Fruit fly (Drosophila melanogaster) S2 (cell line): Measurements from ENCODE around the gene CG13248.

ENCODE experiments used
- CG8478 ChIP-seq: fragments of >200 bp; optimal IDR thresholded peaks from 2 replicates; lab custom pipeline; 2018
- CTCF ChIP-seq, 2 experiments: fragments of >200 bp; optimal IDR thresholded peaks; 2 replicates each; lab custom pipeline; 2018

DNA sequence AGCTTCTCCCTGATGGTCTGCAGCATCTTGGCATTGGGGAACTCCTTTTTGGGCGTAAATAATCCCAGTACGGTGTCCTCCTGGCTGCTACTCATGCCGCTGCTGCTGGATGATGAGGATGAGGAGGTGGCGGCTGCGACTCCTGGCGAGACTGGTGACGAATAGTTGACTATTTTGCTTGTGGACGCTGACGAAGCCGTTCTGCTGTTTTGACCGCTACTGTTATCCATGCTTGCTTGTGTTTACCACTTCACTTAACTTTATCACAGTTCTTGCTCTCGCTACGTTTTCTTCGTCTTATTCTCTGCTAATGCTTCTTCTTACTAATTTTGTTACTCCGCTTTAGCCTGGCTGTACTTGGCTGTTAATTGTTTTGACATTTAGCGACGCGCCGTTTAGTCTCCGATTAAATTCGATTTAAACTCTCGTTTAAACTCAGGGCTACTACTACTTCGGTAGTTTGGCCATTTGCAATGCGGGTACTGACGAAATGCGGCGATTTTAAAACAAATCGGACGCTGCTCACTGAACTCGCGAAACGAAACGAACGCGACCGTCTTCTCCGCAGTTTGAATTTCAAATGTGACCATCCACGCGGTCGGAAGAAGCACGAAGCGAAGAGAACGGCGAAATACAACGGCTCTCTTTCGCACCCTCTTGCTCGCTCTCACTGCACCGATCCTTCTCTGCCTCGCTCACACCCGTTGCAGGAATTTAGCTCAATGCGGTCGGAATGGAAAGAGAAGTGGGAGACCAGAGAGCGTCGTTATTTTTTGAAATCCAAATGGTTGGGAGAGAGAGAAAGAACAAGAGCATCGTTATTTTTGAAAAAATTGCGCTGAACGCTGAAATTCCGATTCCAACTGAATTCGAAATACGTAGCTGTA is 9.1 kb downstream of the CG13248 start, which contains the start of gene trbl:
- TF ChIP-seq CTCF (optimal IDR thresholded peaks at IDR 0.05; lab: Kevin White, UChicago) (peak in 1 of 2 experiments; percentile 3), CG8478 (no peak)
